Fruit fly (Drosophila melanogaster) whole organism, embryonic: Measurements from ENCODE around the gene CG33986.

Source experiments
- ATbp ChIP-seq: fragments of 200-800 bp; sonication (Bioruptor generic); optimal IDR thresholded peaks from 2 replicates; lab custom pipeline; 2017; ENCODE audit warnings: missing biosample characterization, mild to moderate bottlenecking, missing genetic modification characterization, missing genetic modification reagents
- Atf6 ChIP-seq: fragments of 200-800 bp; sonication (Bioruptor generic); IDR thresholded peaks from 2 replicates; pipeline ENCODE4 v1.3.6; 2022; ENCODE audit warnings: missing biosample characterization, missing genetic modification characterization
- B-H1 ChIP-seq: fragments of 200-800 bp; sonication (Bioruptor generic); IDR thresholded peaks from 3 replicates; pipeline ENCODE4 v1.3.6; 2022; ENCODE audit warnings: missing biosample characterization, missing genetic modification characterization
- Bgb ChIP-seq: fragments of 200-800 bp; sonication (Bioruptor generic); IDR thresholded peaks from 2 replicates; pipeline ENCODE4 v1.3.6; 2022; ENCODE audit warnings: missing biosample characterization, missing genetic modification characterization; ENCODE audit not compliant: partially characterized antibody
- CG12219 ChIP-seq: fragments of 200-800 bp; sonication (Bioruptor generic); optimal IDR thresholded peaks from 3 replicates; lab custom pipeline; 2018; ENCODE audit warnings: missing biosample characterization, mild to moderate bottlenecking, missing genetic modification characterization
- CG1233 ChIP-seq: fragments of 200-800 bp; sonication (Bioruptor generic); optimal IDR thresholded peaks from 4 replicates; lab custom pipeline; 2018; ENCODE audit warnings: missing biosample characterization, mild to moderate bottlenecking, missing genetic modification characterization
- CG13894 ChIP-seq: fragments of 200-800 bp; sonication (Bioruptor generic); optimal IDR thresholded peaks from 3 replicates; lab custom pipeline; 2018; ENCODE audit warnings: missing biosample characterization, mild to moderate bottlenecking, missing genetic modification characterization, moderate library complexity
- CG14710 ChIP-seq: fragments of 200-800 bp; sonication (Bioruptor generic); optimal IDR thresholded peaks from 3 replicates; lab custom pipeline; 2019; ENCODE audit warnings: missing biosample characterization, mild to moderate bottlenecking, missing genetic modification characterization, moderate library complexity
- CG15696 ChIP-seq: fragments of 200-800 bp; sonication (Bioruptor generic); optimal IDR thresholded peaks from 2 replicates; lab custom pipeline; 2019; ENCODE audit warnings: missing biosample characterization, mild to moderate bottlenecking, missing genetic modification characterization, moderate library complexity
- CG16779 ChIP-seq: fragments of 200-800 bp; sonication (Bioruptor generic); IDR thresholded peaks from 2 replicates; pipeline ENCODE4 v1.3.6; 2022; ENCODE audit warnings: missing biosample characterization, missing genetic modification characterization
- CG17186 ChIP-seq: fragments of 200-800 bp; sonication (Bioruptor generic); optimal IDR thresholded peaks from 3 replicates; lab custom pipeline; 2017; ENCODE audit warnings: missing biosample characterization, missing genetic modification reagents, missing genetic modification characterization
- CG18599 ChIP-seq: fragments of 200-800 bp; sonication (Bioruptor generic); optimal IDR thresholded peaks from 3 replicates; lab custom pipeline; 2017; ENCODE audit warnings: missing biosample characterization, missing genetic modification characterization, mild to moderate bottlenecking, moderate library complexity, missing genetic modification reagents
- CG18764 ChIP-seq: fragments of 200-800 bp; sonication (Bioruptor generic); optimal IDR thresholded peaks from 3 replicates; lab custom pipeline; 2016; ENCODE audit warnings: missing biosample characterization, missing genetic modification characterization
- CG2116 ChIP-seq: fragments of 200-800 bp; sonication (Bioruptor generic); optimal IDR thresholded peaks from 3 replicates; lab custom pipeline; 2018; ENCODE audit warnings: missing biosample characterization, mild to moderate bottlenecking, missing genetic modification characterization
- CG30403 ChIP-seq: fragments of 200-800 bp; sonication (Bioruptor generic); optimal IDR thresholded peaks from 3 replicates; lab custom pipeline; 2016; ENCODE audit warnings: missing biosample characterization, missing genetic modification characterization
- CG5180 ChIP-seq: fragments of 200-800 bp; sonication (Bioruptor generic); optimal IDR thresholded peaks from 3 replicates; lab custom pipeline; 2017; ENCODE audit warnings: missing biosample characterization, missing genetic modification characterization, mild to moderate bottlenecking, moderate library complexity, missing genetic modification reagents
- Camta ChIP-seq: fragments of 200-800 bp; sonication (Bioruptor generic); optimal IDR thresholded peaks from 2 replicates; lab custom pipeline; 2016; ENCODE audit warnings: missing biosample characterization, missing genetic modification characterization
- Doc2 ChIP-seq: fragments of 200-800 bp; sonication (Bioruptor generic); IDR thresholded peaks from 2 replicates; pipeline ENCODE4 v1.3.6; 2022; ENCODE audit warnings: missing biosample characterization, missing genetic modification characterization
- Dp ChIP-seq: fragments of 200-800 bp; sonication (Bioruptor generic); optimal IDR thresholded peaks from 2 replicates; lab custom pipeline; 2018; ENCODE audit warnings: missing biosample characterization, mild to moderate bottlenecking, missing genetic modification characterization, moderate library complexity
- Eip74EF ChIP-seq, 2 experiments: fragments of 200-800 bp in 1 of 2; fragments of >200 bp in 1 of 2; sonication (Bioruptor generic) in 1 of 2; optimal IDR thresholded peaks; 2 replicates each; lab custom pipeline; 2017 to 2019; ENCODE audit warnings: missing biosample characterization in 2 of 2, missing genetic modification characterization in 2 of 2, mild to moderate bottlenecking in 1 of 2, moderate library complexity in 1 of 2
- Ets65A ChIP-seq: fragments of 200-800 bp; sonication (Bioruptor generic); peaks from one replicate; lab custom pipeline; 2016; ENCODE audit warnings: missing biosample characterization, missing genetic modification characterization
- Ets97D ChIP-seq: fragments of 200-800 bp; sonication (Bioruptor generic); optimal IDR thresholded peaks from 3 replicates; lab custom pipeline; 2016; ENCODE audit warnings: missing biosample characterization, missing genetic modification characterization
- HLH54F ChIP-seq: fragments of 200-800 bp; sonication (Bioruptor generic); optimal IDR thresholded peaks from 3 replicates; lab custom pipeline; 2016; ENCODE audit warnings: missing biosample characterization, missing genetic modification characterization
- MBD-R2 ChIP-seq: fragments of 200-800 bp; sonication (Bioruptor generic); IDR thresholded peaks from 2 replicates; pipeline ENCODE4 v1.3.6; 2022; ENCODE audit warnings: missing biosample characterization, missing genetic modification characterization
- Myb ChIP-seq: fragments of 200-800 bp; sonication (Bioruptor generic); optimal IDR thresholded peaks from 2 replicates; lab custom pipeline; 2016; ENCODE audit warnings: missing biosample characterization, missing genetic modification characterization
- Pdp1 ChIP-seq, 2 experiments: fragments of 200-800 bp; sonication (Bioruptor generic); optimal IDR thresholded peaks; 3 replicates each; lab custom pipeline; 2016; ENCODE audit warnings: missing biosample characterization in 2 of 2, missing genetic modification characterization in 2 of 2, mild to moderate bottlenecking in 1 of 2, moderate library complexity in 1 of 2
- Side ChIP-seq: fragments of 200-800 bp; sonication (Bioruptor generic); optimal IDR thresholded peaks from 2 replicates; lab custom pipeline; 2016; ENCODE audit warnings: missing biosample characterization, missing genetic modification characterization
- Sin3A ChIP-seq: fragments of >200 bp; optimal IDR thresholded peaks from 2 replicates; lab custom pipeline; 2018
- Stat92E ChIP-seq, 3 experiments: fragments of >200 bp in 2 of 3; fragments of 200-800 bp in 1 of 3; sonication (Bioruptor generic) in 1 of 3; optimal IDR thresholded peaks; 2 replicates each; lab custom pipeline; 2017 to 2019; ENCODE audit warnings: missing biosample characterization in 3 of 3, missing genetic modification characterization in 3 of 3, mild to moderate bottlenecking in 1 of 3, moderate library complexity in 1 of 3
- TFAM ChIP-seq: fragments of 200-800 bp; sonication (Bioruptor generic); optimal IDR thresholded peaks from 2 replicates; lab custom pipeline; 2017; ENCODE audit warnings: missing biosample characterization, missing genetic modification characterization, inconsistent platforms
- Vsx1 ChIP-seq: fragments of 200-800 bp; sonication (Bioruptor generic); optimal IDR thresholded peaks from 2 replicates; lab custom pipeline; 2017; ENCODE audit warnings: missing biosample characterization, mild to moderate bottlenecking, missing genetic modification characterization, missing genetic modification reagents
- chinmo ChIP-seq: fragments of 200-800 bp; sonication (Bioruptor generic); IDR thresholded peaks from 4 replicates; pipeline ENCODE4 v1.3.6; 2022; ENCODE audit warnings: missing biosample characterization, missing genetic modification characterization; ENCODE audit not compliant: partially characterized antibody
- ci ChIP-seq: fragments of 200-800 bp; sonication (Bioruptor generic); IDR thresholded peaks from 3 replicates; pipeline ENCODE4 v1.3.6; 2022; ENCODE audit warnings: missing biosample characterization, missing genetic modification characterization
- emc ChIP-seq: fragments of 200-800 bp; sonication (Bioruptor generic); optimal IDR thresholded peaks from 2 replicates; lab custom pipeline; 2016; ENCODE audit warnings: missing biosample characterization, missing genetic modification characterization
- fd3F ChIP-seq: fragments of 200-800 bp; sonication (Bioruptor generic); optimal IDR thresholded peaks from 2 replicates; lab custom pipeline; 2018; ENCODE audit warnings: missing biosample characterization, mild to moderate bottlenecking, missing genetic modification characterization, moderate library complexity
- fd96Cb ChIP-seq: fragments of 200-800 bp; sonication (Bioruptor generic); optimal IDR thresholded peaks from 2 replicates; lab custom pipeline; 2018; ENCODE audit warnings: missing biosample characterization, mild to moderate bottlenecking, missing genetic modification characterization, moderate library complexity
- gfzf ChIP-seq: fragments of 200-800 bp; sonication (Bioruptor generic); optimal IDR thresholded peaks from 2 replicates; lab custom pipeline; 2016; ENCODE audit warnings: missing biosample characterization, mild to moderate bottlenecking, missing genetic modification characterization, moderate library complexity
- jing ChIP-seq: fragments of 200-800 bp; sonication (Bioruptor generic); optimal IDR thresholded peaks from 2 replicates; lab custom pipeline; 2018; ENCODE audit warnings: missing biosample characterization, mild to moderate bottlenecking, missing genetic modification characterization
- org-1 ChIP-seq: fragments of 200-800 bp; sonication (Bioruptor generic); optimal IDR thresholded peaks from 2 replicates; lab custom pipeline; 2017; ENCODE audit warnings: missing biosample characterization, missing genetic modification characterization
- p53 ChIP-seq: fragments of 200-800 bp; sonication (Bioruptor generic); optimal IDR thresholded peaks from 2 replicates; lab custom pipeline; 2016; ENCODE audit warnings: missing biosample characterization, missing genetic modification characterization
- pnt ChIP-seq: fragments of 200-800 bp; sonication (Bioruptor generic); optimal IDR thresholded peaks from 3 replicates; lab custom pipeline; 2016; ENCODE audit warnings: missing biosample characterization, missing genetic modification characterization
- pzg ChIP-seq: fragments of 200-800 bp; sonication (Bioruptor generic); optimal IDR thresholded peaks from 3 replicates; lab custom pipeline; 2018; ENCODE audit warnings: missing biosample characterization, mild to moderate bottlenecking, missing genetic modification characterization, moderate library complexity
- ranshi ChIP-seq: fragments of 200-800 bp; sonication (Bioruptor generic); IDR thresholded peaks from 2 replicates; pipeline ENCODE4 v1.3.6; 2022; ENCODE audit warnings: missing biosample characterization, missing genetic modification characterization
- sens ChIP-seq: fragments of 200-800 bp; sonication (Bioruptor generic); peaks from one replicate; lab custom pipeline; 2016; ENCODE audit warnings: missing biosample characterization, missing genetic modification characterization
- tgo ChIP-seq: fragments of 200-800 bp; sonication (Bioruptor generic); IDR thresholded peaks from 3 replicates; pipeline ENCODE4 v1.3.6; 2022; ENCODE audit warnings: missing biosample characterization, missing genetic modification characterization
- unpg ChIP-seq: fragments of 200-800 bp; sonication (Bioruptor generic); optimal IDR thresholded peaks from 3 replicates; lab custom pipeline; 2018; ENCODE audit warnings: missing biosample characterization, mild to moderate bottlenecking, missing genetic modification characterization, moderate library complexity
- wek ChIP-seq: fragments of 200-800 bp; sonication (Bioruptor generic); optimal IDR thresholded peaks from 3 replicates; lab custom pipeline; 2018; ENCODE audit warnings: missing biosample characterization, mild to moderate bottlenecking, missing genetic modification characterization, moderate library complexity

Gene CG33986

dm6 chr3L:15566484-15566955 lies 41.5 kb upstream of the CG33986 start (continued):
- TF ChIP-seq Vsx1 (GFP tag; lab: Kevin White, UChicago) (no peak), Atf6 (GFP tag; lab: Robert Waterston, UW) (peak; percentile 77)

- TF ChIP-seq Side (GFP tag; lab: Kevin White, UChicago), result peak; percentile 43
- TF ChIP-seq CG17186 (GFP tag; lab: Kevin White, UChicago), result peak; percentile 20
- peak; percentile 56 for TF ChIP-seq Ets97D
- no peak for TF ChIP-seq tgo (GFP tag; lab: Robert Waterston, UW)
- no peak for TF ChIP-seq CG1233 (GFP tag; lab: Kevin White, UChicago)
- peak in 1 of 2 experiments; percentile 90 for TF ChIP-seq Pdp1 (GFP tag; optimal IDR thresholded peaks at IDR 0.05; lab: Kevin White, UChicago)
- no peak for TF ChIP-seq CG16779 (GFP tag; lab: Robert Waterston, UW)
- peak; percentile 31 for TF ChIP-seq Camta (GFP tag; lab: Kevin White, UChicago)
- TF ChIP-seq CG18599 (GFP tag; lab: Kevin White, UChicago), result no peak
- no peak for TF ChIP-seq ranshi (GFP tag; lab: Robert Waterston, UW)
- TF ChIP-seq emc (GFP tag; lab: Kevin White, UChicago), result no peak
- TF ChIP-seq chinmo, result 0 out of 4 replicates have a peak, but pooled peaks have one; percentile 25
- TF ChIP-seq ATbp (GFP tag; lab: Kevin White, UChicago), result no peak
- TF ChIP-seq CG12219 (GFP tag; lab: Kevin White, UChicago), result no peak
- peak; percentile 80 for TF ChIP-seq pzg (GFP tag; lab: Kevin White, UChicago)
- peak; percentile 92 for TF ChIP-seq Ets65A (GFP tag; lab: Kevin White, UChicago)
- TF ChIP-seq Doc2 (GFP tag; lab: Robert Waterston, UW), result no peak
- peak; percentile 85 for TF ChIP-seq Dp (GFP tag; lab: Kevin White, UChicago)
- no peak for TF ChIP-seq wek (GFP tag; lab: Kevin White, UChicago)
- peak; percentile 13 for TF ChIP-seq CG18764 (GFP tag; lab: Kevin White, UChicago)
- TF ChIP-seq p53 (GFP tag; lab: Kevin White, UChicago), result peak; percentile 9
- TF ChIP-seq ci, result peak; percentile 30; the same call in 1 of the 3 replicates
- TF ChIP-seq CG30403, result peak; percentile 23
- peak; percentile 24; the same call in 1 of the 2 replicates for TF ChIP-seq MBD-R2 (GFP tag; lab: Robert Waterston, UW)
- TF ChIP-seq Sin3A (lab: Kevin White, UChicago), result peak; percentile 55
- peak; percentile 80 for TF ChIP-seq sens (GFP tag; lab: Kevin White, UChicago)
- TF ChIP-seq fd3F (GFP tag; lab: Kevin White, UChicago), result no peak
- peak; percentile 31 for TF ChIP-seq HLH54F
- TF ChIP-seq CG13894 (tag; lab: Kevin White, UChicago), result peak; percentile 9
- no peak for TF ChIP-seq CG15696 (tag; lab: Kevin White, UChicago)
- peak; percentile 72 for TF ChIP-seq gfzf (GFP tag; lab: Kevin White, UChicago)
- TF ChIP-seq CG5180, result no peak
- peak; percentile 29 for TF ChIP-seq pnt (GFP tag; lab: Kevin White, UChicago)
- TF ChIP-seq CG14710 (tag; lab: Kevin White, UChicago), result peak; percentile 61
- TF ChIP-seq jing (GFP tag; lab: Kevin White, UChicago), result no peak
- no peak for TF ChIP-seq TFAM
- no peak for TF ChIP-seq Eip74EF (GFP tag; optimal IDR thresholded peaks at IDR 0.05; lab: Kevin White, UChicago)
- peak; percentile 64; the same call in 1 of the 2 replicates for TF ChIP-seq Bgb (GFP tag; lab: Robert Waterston, UW)
- peak; percentile 49 for TF ChIP-seq Myb (GFP tag; lab: Kevin White, UChicago)
- TF ChIP-seq CG2116 (GFP tag; lab: Kevin White, UChicago), result peak; percentile 81
- TF ChIP-seq fd96Cb (tag; lab: Kevin White, UChicago), result no peak
- TF ChIP-seq org-1 (GFP tag; lab: Kevin White, UChicago), result no peak
- no peak for TF ChIP-seq Stat92E (GFP tag; optimal IDR thresholded peaks at IDR 0.05; lab: Kevin White, UChicago)
- TF ChIP-seq unpg (GFP tag; lab: Kevin White, UChicago), result no peak
- TF ChIP-seq B-H1 (GFP tag; lab: Robert Waterston, UW), result no peak
Observed at dm6 chr3L:15565829-15566433, 40.9 kb upstream of the CG33986 start, which contains the start of gene dop. Gene dop, plus strand, starts transcription at chr3L:15566013.
